Worm (Caenorhabditis elegans) whole organism, mixed stage, embryonic: ENCODE data around the gene ZK892.4.

Source experiments
- blmp-1 ChIP-seq: fragments of 150-350 bp; optimal IDR thresholded peaks from 2 replicates; lab custom pipeline; 2014; ENCODE audit warnings: missing biosample characterization, missing genetic modification characterization
- ceh-39 ChIP-seq: fragments of 150-350 bp; optimal IDR thresholded peaks from 2 replicates; lab custom pipeline; 2014; ENCODE audit warnings: missing biosample characterization, missing genetic modification characterization
- ceh-43 ChIP-seq: fragments of 200-800 bp; sonication (Bioruptor generic); optimal IDR thresholded peaks from 2 replicates; lab custom pipeline; 2018; ENCODE audit warnings: mild to moderate bottlenecking, missing genetic modification characterization, moderate library complexity, missing compliant biosample characterization
- drap-1 ChIP-seq: fragments of 200-800 bp; sonication (Bioruptor generic); optimal IDR thresholded peaks from 3 replicates; lab custom pipeline; 2018; ENCODE audit warnings: mild to moderate bottlenecking, missing genetic modification characterization, missing compliant biosample characterization
- flh-1 ChIP-seq: fragments of 200-800 bp; sonication (Bioruptor generic); optimal IDR thresholded peaks from 2 replicates; lab custom pipeline; 2018; ENCODE audit warnings: mild to moderate bottlenecking, missing genetic modification characterization, moderate library complexity, missing compliant biosample characterization
- ham-2 ChIP-seq: fragments of 200-800 bp; sonication (Bioruptor generic); optimal IDR thresholded peaks from 2 replicates; lab custom pipeline; 2018; ENCODE audit warnings: mild to moderate bottlenecking, missing genetic modification characterization, missing compliant biosample characterization
- lin-13 ChIP-seq: fragments of 150-350 bp; optimal IDR thresholded peaks from 2 replicates; lab custom pipeline; 2014; ENCODE audit warnings: missing biosample characterization, missing genetic modification characterization
- lin-32 ChIP-seq: fragments of 200-800 bp; sonication (Bioruptor generic); optimal IDR thresholded peaks from 2 replicates; lab custom pipeline; 2018; ENCODE audit warnings: mild to moderate bottlenecking, missing genetic modification characterization, missing compliant biosample characterization
- lsy-2 ChIP-seq: fragments of 150-350 bp; optimal IDR thresholded peaks from 2 replicates; lab custom pipeline; 2014; ENCODE audit warnings: missing biosample characterization, missing genetic modification characterization
- mab-5 ChIP-seq: fragments of 150-350 bp; optimal IDR thresholded peaks from 2 replicates; lab custom pipeline; 2014; ENCODE audit warnings: missing biosample characterization, missing genetic modification characterization
- mep-1 ChIP-seq: fragments of 150-350 bp; optimal IDR thresholded peaks from 2 replicates; lab custom pipeline; 2017; ENCODE audit warnings: missing biosample characterization, missing genetic modification reagents, missing genetic modification characterization, inconsistent platforms
- nhr-237 ChIP-seq: fragments of 150-350 bp; optimal IDR thresholded peaks from 2 replicates; lab custom pipeline; 2014; ENCODE audit warnings: missing biosample characterization, missing genetic modification characterization
- nhr-76 ChIP-seq: sonication (generic microtip); optimal IDR thresholded peaks from 2 replicates; lab custom pipeline; 2017; ENCODE audit warnings: missing biosample characterization, missing genetic modification characterization
- sem-2 ChIP-seq: fragments of 200-800 bp; sonication (Bioruptor generic); optimal IDR thresholded peaks from 2 replicates; lab custom pipeline; 2018; ENCODE audit warnings: mild to moderate bottlenecking, missing genetic modification characterization, missing compliant biosample characterization
- sptf-1 ChIP-seq: sonication (generic microtip); optimal IDR thresholded peaks from 2 replicates; lab custom pipeline; 2017; ENCODE audit warnings: mild to moderate bottlenecking, missing genetic modification characterization, moderate library complexity, missing compliant biosample characterization
- tbx-8 ChIP-seq: fragments of 200-800 bp; sonication (Bioruptor generic); optimal IDR thresholded peaks from 2 replicates; lab custom pipeline; 2018; ENCODE audit warnings: mild to moderate bottlenecking, missing genetic modification characterization, moderate library complexity, missing compliant biosample characterization
- unc-120 ChIP-seq: sonication (generic microtip); optimal IDR thresholded peaks from 2 replicates; lab custom pipeline; 2017; ENCODE audit warnings: missing genetic modification characterization, missing compliant biosample characterization; ENCODE audit not compliant: poor library complexity, severe bottlenecking
- unc-39 ChIP-seq: fragments of 150-350 bp; optimal IDR thresholded peaks from 2 replicates; lab custom pipeline; 2014; ENCODE audit warnings: missing biosample characterization, missing genetic modification characterization
- unc-62 ChIP-seq: fragments of 150-350 bp; optimal IDR thresholded peaks from 2 replicates; lab custom pipeline; 2014; ENCODE audit warnings: missing biosample characterization, missing genetic modification reagents, missing genetic modification characterization
- zip-8 ChIP-seq: fragments of 150-350 bp; optimal IDR thresholded peaks from 2 replicates; lab custom pipeline; 2014; ENCODE audit warnings: missing biosample characterization, missing genetic modification characterization

Gene ZK892.4

ce11 chrII:10048568-10048967 is 42.2 kb downstream of the ZK892.4 start, which contains the start of gene flp-4:
Gene flp-4, plus strand, starts transcription at chrII:10048868.
- TF ChIP-seq lin-32 (no peak), lsy-2 (tag; lab: Kevin White, UChicago) (no peak), sem-2 (GFP tag; lab: Kevin White, UChicago) (no peak), nhr-76 (tag; lab: Kevin White, UChicago) (no peak), unc-62 (GFP tag; lab: Kevin White, UChicago) (no peak), nhr-237 (tag; lab: Kevin White, UChicago) (no peak), ceh-39 (tag; lab: Kevin White, UChicago) (no peak), drap-1 (GFP tag; lab: Kevin White, UChicago) (no peak)

ce11 chrII:10051485-10051884 is 45.1 kb downstream of the ZK892.4 start:
- no peak for TF ChIP-seq nhr-237 (tag; lab: Kevin White, UChicago)
- no peak for TF ChIP-seq lin-13 (tag; lab: Kevin White, UChicago)
- no peak for TF ChIP-seq blmp-1 (tag; lab: Kevin White, UChicago)
- TF ChIP-seq mep-1 (tag; lab: Kevin White, UChicago), result no peak
- TF ChIP-seq ceh-43, result no peak
- no peak for TF ChIP-seq sptf-1 (tag; lab: Kevin White, UChicago)
- no peak for TF ChIP-seq zip-8 (tag; lab: Kevin White, UChicago)
- TF ChIP-seq flh-1 (GFP tag; lab: Kevin White, UChicago), result no peak
- no peak for TF ChIP-seq unc-120
- TF ChIP-seq mab-5 (tag; lab: Kevin White, UChicago), result no peak
- no peak for TF ChIP-seq tbx-8 (GFP tag; lab: Kevin White, UChicago)
- TF ChIP-seq unc-39 (tag; lab: Kevin White, UChicago), result no peak
- TF ChIP-seq, all 35 proteins: peak for 0

- no peak for TF ChIP-seq nhr-237 (tag; lab: Kevin White, UChicago)
- no peak for TF ChIP-seq ham-2 (GFP tag; lab: Kevin White, UChicago)
- TF ChIP-seq sem-2 (GFP tag; lab: Kevin White, UChicago), result no peak
- no peak for TF ChIP-seq ceh-43
- TF ChIP-seq mab-5 (tag; lab: Kevin White, UChicago), result no peak
Observed at ce11 chrII:10056545-10057038, 50.2 kb downstream of the ZK892.4 start, which contains the start of gene C18D1.2. Gene C18D1.2, plus strand, starts transcription at chrII:10056988.
